Fruit fly (Drosophila melanogaster): Measurements from ENCODE around the gene CG34382.

Gene CG34382

DNA sequence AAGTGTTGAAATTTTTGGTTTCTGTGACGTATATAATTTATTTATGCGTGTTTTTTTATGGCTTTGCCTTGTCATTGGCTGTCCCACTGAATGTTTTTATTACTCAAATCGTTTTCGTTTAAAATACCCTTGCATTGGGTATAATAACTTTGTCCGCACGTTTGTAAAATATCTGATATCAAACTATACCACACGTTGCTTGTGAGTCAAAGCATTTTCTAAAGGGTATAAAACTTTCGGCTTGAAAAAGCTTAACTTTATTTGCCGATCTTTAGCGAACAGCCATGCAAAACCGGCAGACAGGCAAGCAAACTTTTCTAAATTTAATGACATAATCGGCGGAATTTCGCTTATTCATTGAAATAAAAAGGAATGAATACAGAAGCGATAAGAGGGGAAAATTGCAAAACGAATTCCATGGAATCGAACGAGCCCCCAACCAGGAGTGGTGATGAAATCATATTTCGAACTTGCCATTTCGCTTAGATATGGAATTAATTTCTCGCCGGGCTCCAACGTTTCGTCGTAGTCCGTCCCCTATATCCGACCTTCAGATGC is 31.3 kb upstream of the CG34382 start (continued):
- TF ChIP-seq ara (GFP tag; IDR thresholded peaks at IDR 0.05) (no peak), pum (GFP tag; optimal IDR thresholded peaks at IDR 0.05) (peak; percentile 17), eve (GFP tag; optimal IDR thresholded peaks at IDR 0.05) (no peak), amos (GFP tag; IDR thresholded peaks at IDR 0.05; ENCODE audit: partially characterized antibody) (no peak), gem (tag; optimal IDR thresholded peaks at IDR 0.05) (peak; percentile 65), tio (GFP tag; optimal IDR thresholded peaks at IDR 0.05) (no peak), CG31224 (GFP tag; IDR thresholded peaks at IDR 0.05) (peak; percentile 47; the same call in 1 of the 2 replicates), CG6175 (GFP tag; IDR thresholded peaks at IDR 0.05) (no peak), CG10209 (GFP tag; optimal IDR thresholded peaks at IDR 0.05) (peak; percentile 46), CG2678 (tag; optimal IDR thresholded peaks at IDR 0.05) (peak; percentile 69), B-H1 (GFP tag; IDR thresholded peaks at IDR 0.05) (no peak; the same call in 2 of the 3 replicates), CG7786 (GFP tag; optimal IDR thresholded peaks at IDR 0.05) (peak; percentile 18), CG13775 (GFP tag; optimal IDR thresholded peaks at IDR 0.05) (no peak), luna (GFP tag; optimal IDR thresholded peaks at IDR 0.05) (no peak), CG8281 (tag; optimal IDR thresholded peaks at IDR 0.05) (no peak), CHES-1-like (GFP tag; optimal IDR thresholded peaks at IDR 0.05) (peak; percentile 59), toy (GFP tag; IDR thresholded peaks at IDR 0.05) (no peak), NfI (GFP tag; optimal IDR thresholded peaks at IDR 0.05) (peak; percentile 51), Med (GFP tag) (peak; percentile 95), nau (GFP tag; optimal IDR thresholded peaks at IDR 0.05) (peak; percentile 26), gcm (GFP tag; optimal IDR thresholded peaks at IDR 0.05) (no peak), so (GFP tag; IDR thresholded peaks at IDR 0.05) (no peak), CG3407 (GFP tag; optimal IDR thresholded peaks at IDR 0.05) (no peak), CG9437 (GFP tag; optimal IDR thresholded peaks at IDR 0.05) (peak; percentile 4), Drgx (GFP tag; IDR thresholded peaks at IDR 0.05) (no peak), CG3995 (GFP tag; optimal IDR thresholded peaks at IDR 0.05) (peak; percentile 18), CG7372 (GFP tag; IDR thresholded peaks at IDR 0.05) (peak; percentile 53; the same call in 1 of the 2 replicates), Dbx (GFP tag; IDR thresholded peaks at IDR 0.05) (peak; percentile 66; the same call in 2 of the 3 replicates), CG1233 (GFP tag; optimal IDR thresholded peaks at IDR 0.05) (peak; percentile 29), ash1 (GFP tag; optimal IDR thresholded peaks at IDR 0.05) (no peak), CG8089 (GFP tag; optimal IDR thresholded peaks at IDR 0.05) (no peak), exex (tag; optimal IDR thresholded peaks at IDR 0.05) (no peak), sqz (GFP tag; optimal IDR thresholded peaks at IDR 0.05) (peak; percentile 47), CG11456 (GFP tag; IDR thresholded peaks at IDR 0.05) (peak; percentile 58; the same call in 1 of the 3 replicates), Gsc (GFP tag; IDR thresholded peaks at IDR 0.05) (no peak), corto (GFP tag; optimal IDR thresholded peaks at IDR 0.05) (no peak), CG12219 (GFP tag; optimal IDR thresholded peaks at IDR 0.05) (peak; percentile 19), sisA (GFP tag; IDR thresholded peaks at IDR 0.05) (peak; percentile 35; the same call in 1 of the 2 replicates), mam (GFP tag; optimal IDR thresholded peaks at IDR 0.05) (peak; percentile 67), CG10462 (GFP tag; optimal IDR thresholded peaks at IDR 0.05) (no peak), CG6272 (GFP tag; IDR thresholded peaks at IDR 0.05) (no peak), ftz-f1 (GFP tag; optimal IDR thresholded peaks at IDR 0.05) (no peak), Doc2 (GFP tag; IDR thresholded peaks at IDR 0.05) (no peak), knrl (GFP tag; IDR thresholded peaks at IDR 0.05; ENCODE audit: partially characterized antibody) (no peak), Adf1 (GFP tag; IDR thresholded peaks at IDR 0.05) (no peak), Six4 (GFP tag; optimal IDR thresholded peaks at IDR 0.05) (no peak), ato (GFP tag; IDR thresholded peaks at IDR 0.05; ENCODE audit: partially characterized antibody) (no peak), CG18262 (tag; optimal IDR thresholded peaks at IDR 0.05) (peak; percentile 2), CG9876 (GFP tag; optimal IDR thresholded peaks at IDR 0.05) (no peak), bsh (GFP tag; optimal IDR thresholded peaks at IDR 0.05) (no peak), dmrt99B (tag; optimal IDR thresholded peaks at IDR 0.05) (peak; percentile 61)
